Worm (Caenorhabditis elegans) whole organism, late embryonic: Measurements from ENCODE around the gene C08E3.15.

Experiments used
- C38D4.7 ChIP-seq: fragments of 200-800 bp; sonication (Bioruptor generic); optimal IDR thresholded peaks from 2 replicates; lab custom pipeline; 2018; ENCODE audit warnings: mild to moderate bottlenecking, missing genetic modification characterization, moderate library complexity, missing compliant biosample characterization
- F13H6.1 ChIP-seq: sonication (generic microtip); optimal IDR thresholded peaks from 2 replicates; lab custom pipeline; 2016; ENCODE audit warnings: missing genetic modification characterization, missing compliant biosample characterization
- K02D7.2 ChIP-seq: sonication (generic microtip); optimal IDR thresholded peaks from 2 replicates; lab custom pipeline; 2017; ENCODE audit warnings: mild to moderate bottlenecking, missing genetic modification characterization, missing compliant biosample characterization
- T23F11.4 ChIP-seq: fragments of 200-800 bp; sonication (Bioruptor generic); optimal IDR thresholded peaks from 2 replicates; lab custom pipeline; 2018; ENCODE audit warnings: mild to moderate bottlenecking, missing genetic modification characterization, missing compliant biosample characterization
- Y22D7AL.16 ChIP-seq: sonication (generic microtip); optimal IDR thresholded peaks from 2 replicates; lab custom pipeline; 2016; ENCODE audit warnings: missing genetic modification characterization, missing compliant biosample characterization
- ceh-14 ChIP-seq: sonication (generic microtip); optimal IDR thresholded peaks from 2 replicates; lab custom pipeline; 2016; ENCODE audit warnings: missing genotype, missing genetic modification characterization, missing compliant biosample characterization
- ceh-18 ChIP-seq: sonication (generic microtip); optimal IDR thresholded peaks from 2 replicates; lab custom pipeline; 2016; ENCODE audit warnings: missing genetic modification characterization, missing compliant biosample characterization
- ceh-19 ChIP-seq: fragments of 200-800 bp; sonication (Bioruptor generic); optimal IDR thresholded peaks from 2 replicates; lab custom pipeline; 2018; ENCODE audit warnings: mild to moderate bottlenecking, missing genetic modification characterization, missing compliant biosample characterization
- ceh-2 ChIP-seq: sonication (generic microtip); optimal IDR thresholded peaks from 2 replicates; lab custom pipeline; 2016; ENCODE audit warnings: missing genotype, missing genetic modification characterization, missing compliant biosample characterization
- ceh-22 ChIP-seq: sonication (generic microtip); optimal IDR thresholded peaks from 2 replicates; lab custom pipeline; 2017; ENCODE audit warnings: missing biosample characterization, missing genetic modification characterization
- ceh-24 ChIP-seq: sonication (generic microtip); optimal IDR thresholded peaks from 2 replicates; lab custom pipeline; 2016; ENCODE audit warnings: mild to moderate bottlenecking, missing genetic modification characterization, missing compliant biosample characterization
- ceh-31 ChIP-seq: sonication (generic microtip); optimal IDR thresholded peaks from 2 replicates; lab custom pipeline; 2016; ENCODE audit warnings: missing genetic modification characterization, missing compliant biosample characterization
- ceh-6 ChIP-seq: fragments of 200-800 bp; sonication (Bioruptor generic); optimal IDR thresholded peaks from 2 replicates; lab custom pipeline; 2018; ENCODE audit warnings: mild to moderate bottlenecking, missing genetic modification characterization, missing compliant biosample characterization
- ceh-9 ChIP-seq: sonication (generic microtip); optimal IDR thresholded peaks from 2 replicates; lab custom pipeline; 2016; ENCODE audit warnings: mild to moderate bottlenecking, missing genetic modification characterization, inconsistent platforms, missing compliant biosample characterization
- elt-2 ChIP-seq: sonication (generic microtip); optimal IDR thresholded peaks from 2 replicates; lab custom pipeline; 2016; ENCODE audit warnings: missing genetic modification reagents, missing genetic modification characterization, missing compliant biosample characterization
- ets-4 ChIP-seq: sonication (generic microtip); optimal IDR thresholded peaks from 2 replicates; lab custom pipeline; 2016; ENCODE audit warnings: missing genetic modification characterization, missing compliant biosample characterization
- fax-1 ChIP-seq: sonication (generic microtip); optimal IDR thresholded peaks from 2 replicates; lab custom pipeline; 2016; ENCODE audit warnings: missing genotype, missing genetic modification characterization, missing compliant biosample characterization
- fkh-6 ChIP-seq: sonication (generic microtip); optimal IDR thresholded peaks from 2 replicates; lab custom pipeline; 2016; ENCODE audit warnings: missing genetic modification characterization, missing compliant biosample characterization
- gmeb-2 ChIP-seq: sonication (generic microtip); optimal IDR thresholded peaks from 2 replicates; lab custom pipeline; 2016; ENCODE audit warnings: missing genetic modification characterization, inconsistent platforms, missing compliant biosample characterization
- hlh-30 ChIP-seq: sonication (generic microtip); optimal IDR thresholded peaks from 2 replicates; lab custom pipeline; 2017; ENCODE audit warnings: antibody characterized with exemption, missing genetic modification characterization, missing compliant biosample characterization; ENCODE audit not compliant: insufficient read depth
- lim-6 ChIP-seq: sonication (generic microtip); optimal IDR thresholded peaks from 2 replicates; lab custom pipeline; 2016; ENCODE audit warnings: missing genetic modification characterization, missing compliant biosample characterization
- lin-11 ChIP-seq: fragments of 200-800 bp; sonication (Bioruptor generic); optimal IDR thresholded peaks from 2 replicates; lab custom pipeline; 2018; ENCODE audit warnings: mild to moderate bottlenecking, missing genetic modification characterization, missing compliant biosample characterization
- mec-3 ChIP-seq: sonication (generic microtip); optimal IDR thresholded peaks from 2 replicates; lab custom pipeline; 2016; ENCODE audit warnings: borderline replicate concordance, missing genetic modification characterization, missing compliant biosample characterization
- pag-3 ChIP-seq: sonication (generic microtip); optimal IDR thresholded peaks from 2 replicates; lab custom pipeline; 2016; ENCODE audit warnings: missing compliant biosample characterization, missing genetic modification characterization, borderline replicate concordance
- pax-1 ChIP-seq: fragments of 150-350 bp; optimal IDR thresholded peaks from 2 replicates; lab custom pipeline; 2014; ENCODE audit warnings: missing biosample characterization, missing genetic modification characterization
- pqm-1 ChIP-seq: sonication (generic microtip); optimal IDR thresholded peaks from 2 replicates; lab custom pipeline; 2016; ENCODE audit warnings: missing genetic modification characterization, missing compliant biosample characterization
- ref-2 ChIP-seq: sonication (generic microtip); optimal IDR thresholded peaks from 2 replicates; lab custom pipeline; 2016; ENCODE audit warnings: missing genetic modification characterization, missing compliant biosample characterization
- rnt-1 ChIP-seq: sonication (generic microtip); optimal IDR thresholded peaks from 2 replicates; lab custom pipeline; 2016; ENCODE audit warnings: missing genetic modification characterization, missing compliant biosample characterization
- sdc-2 ChIP-seq: sonication (generic microtip); optimal IDR thresholded peaks from 2 replicates; lab custom pipeline; 2016; ENCODE audit warnings: missing genotype, missing genetic modification characterization, missing compliant biosample characterization
- sox-2 ChIP-seq: fragments of 200-800 bp; sonication (Bioruptor generic); IDR thresholded peaks from 2 replicates; pipeline ENCODE4 v1.3.6; 2022; ENCODE audit warnings: missing genetic modification reagents, missing genetic modification characterization, missing compliant biosample characterization
- unc-3 ChIP-seq, 2 experiments: fragments of 200-800 bp in 1 of 2; sonication (Bioruptor generic) in 1 of 2; sonication (generic microtip) in 1 of 2; conservative IDR thresholded peaks in 1 of 2; optimal IDR thresholded peaks in 1 of 2; 2 replicates each; pipeline versions ENCODE4 v1.3.6 to Lab custom; 2016 to 2022; ENCODE audit warnings: missing compliant biosample characterization in 2 of 2, missing genetic modification characterization in 2 of 2, missing genetic modification reagents in 1 of 2
- unc-42 ChIP-seq: sonication (generic microtip); optimal IDR thresholded peaks from 2 replicates; lab custom pipeline; 2016; ENCODE audit warnings: missing genotype, missing genetic modification characterization, missing compliant biosample characterization
- unc-55 ChIP-seq: sonication (generic microtip); optimal IDR thresholded peaks from 2 replicates; lab custom pipeline; 2017; ENCODE audit warnings: missing biosample characterization, missing genetic modification reagents, missing genetic modification characterization

C08E3.15 gene

DNA sequence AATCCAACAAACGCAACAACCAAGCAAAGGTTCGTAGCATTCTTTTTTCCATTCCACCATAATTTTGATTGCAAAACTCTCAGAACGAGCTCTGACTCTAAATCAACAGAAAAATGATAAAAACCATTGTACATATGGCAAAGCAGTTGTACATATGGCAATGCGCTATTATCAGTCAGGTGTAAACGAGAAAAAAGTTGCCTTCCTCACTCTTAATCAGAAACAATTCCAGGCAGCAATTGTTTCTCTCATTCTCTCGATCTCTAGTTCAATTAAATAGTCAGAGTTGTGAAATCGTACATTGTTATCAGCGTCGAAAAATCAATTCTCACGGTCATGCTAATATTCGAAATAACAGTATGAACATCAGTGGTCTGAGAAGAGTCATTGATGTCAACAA lies 5.9 kb downstream of the C08E3.15 start:
- TF ChIP-seq elt-2 (tag; lab: Kevin White, UChicago) (peak; percentile 46), pag-3 (tag; lab: Kevin White, UChicago) (no peak), ceh-24 (tag; lab: Kevin White, UChicago) (no peak), sdc-2 (tag; lab: Kevin White, UChicago) (no peak)
- TF ChIP-seq, all 69 proteins: peak for 1

DNA sequence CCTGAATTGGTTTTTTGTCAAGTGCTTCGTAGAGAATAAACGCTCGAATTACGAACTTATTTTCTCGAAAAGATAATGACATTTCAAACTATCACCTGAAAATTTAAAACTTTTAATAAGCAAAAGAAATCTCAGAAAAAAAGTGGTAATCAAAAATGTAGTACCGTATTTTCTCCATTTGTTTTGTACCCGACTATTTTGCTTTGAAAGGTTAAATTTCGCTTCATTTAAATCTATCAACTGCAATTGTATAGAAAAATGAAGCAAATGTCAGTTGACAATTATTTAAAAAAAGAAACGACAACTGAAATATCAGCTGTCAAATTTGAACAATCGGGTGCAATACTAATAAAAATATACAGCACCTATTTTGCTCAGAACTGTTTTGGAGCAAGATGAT lies 6.5 kb downstream of the C08E3.15 start, which contains the start of gene fbxa-158:
Gene fbxa-158 (minus strand): TSS at position 101 of the 400 bp plus-strand sequence.
- TF ChIP-seq lim-6 (tag; lab: Kevin White, UChicago) (no peak), T23F11.4 (GFP tag; lab: Kevin White, UChicago) (no peak), rnt-1 (tag; lab: Kevin White, UChicago) (no peak), pqm-1 (tag; lab: Kevin White, UChicago) (no peak), K02D7.2 (tag; lab: Kevin White, UChicago) (no peak), ceh-19 (GFP tag; lab: Kevin White, UChicago) (no peak), mec-3 (tag; lab: Kevin White, UChicago) (no peak), ceh-9 (tag; lab: Kevin White, UChicago) (no peak), hlh-30 (tag; lab: Kevin White, UChicago) (no peak), unc-55 (GFP tag; lab: Kevin White, UChicago) (no peak), sox-2 (GFP tag; lab: Robert Waterston, UW) (no peak), F13H6.1 (tag; lab: Kevin White, UChicago) (no peak), fkh-6 (tag; lab: Kevin White, UChicago) (no peak), ceh-2 (tag; lab: Kevin White, UChicago) (no peak), pax-1 (tag; lab: Kevin White, UChicago) (no peak), ceh-18 (tag; lab: Kevin White, UChicago) (no peak), elt-2 (tag; lab: Kevin White, UChicago) (no peak), C38D4.7 (GFP tag; lab: Kevin White, UChicago) (no peak), ceh-22 (tag; lab: Kevin White, UChicago) (no peak), ceh-6 (no peak)

DNA sequence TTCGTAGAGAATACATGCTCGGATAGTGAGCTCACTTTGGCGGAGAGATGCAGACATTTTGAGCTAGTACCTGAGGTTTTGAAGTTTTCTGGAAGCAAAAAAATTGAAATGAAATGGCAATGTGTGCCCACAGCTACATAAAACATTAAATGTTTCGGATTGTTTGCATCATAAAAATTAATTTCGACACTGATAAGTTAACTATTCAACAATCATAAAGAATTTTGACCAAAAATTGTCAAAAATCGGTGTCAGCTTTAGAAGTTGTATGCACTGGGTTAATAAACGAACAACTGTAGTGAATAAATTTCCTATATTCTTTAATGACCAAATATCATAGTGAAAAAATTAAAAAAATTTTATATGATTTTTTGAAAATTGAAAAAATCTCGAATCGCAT lies 8.7 kb downstream of the C08E3.15 start, which contains the start of gene fbxa-166:
Gene fbxa-166 (minus strand): TSS at position 101 of the 400 bp plus-strand sequence.
- TF ChIP-seq F13H6.1 (tag; lab: Kevin White, UChicago) (no peak), unc-42 (no peak), ceh-14 (tag; lab: Kevin White, UChicago) (no peak), unc-3 (GFP tag; conservative IDR thresholded peaks at IDR 0.05; lab: Robert Waterston, UW) (no peak), unc-3 (tag; optimal IDR thresholded peaks at IDR 0.05; lab: Kevin White, UChicago) (no peak), ceh-24 (tag; lab: Kevin White, UChicago) (no peak), Y22D7AL.16 (no peak), ets-4 (no peak), ceh-22 (tag; lab: Kevin White, UChicago) (no peak), ref-2 (tag; lab: Kevin White, UChicago) (no peak), unc-55 (GFP tag; lab: Kevin White, UChicago) (no peak), lin-11 (tag; lab: Kevin White, UChicago) (no peak), pqm-1 (tag; lab: Kevin White, UChicago) (no peak), sdc-2 (tag; lab: Kevin White, UChicago) (no peak), gmeb-2 (no peak), fax-1 (no peak)

DNA sequence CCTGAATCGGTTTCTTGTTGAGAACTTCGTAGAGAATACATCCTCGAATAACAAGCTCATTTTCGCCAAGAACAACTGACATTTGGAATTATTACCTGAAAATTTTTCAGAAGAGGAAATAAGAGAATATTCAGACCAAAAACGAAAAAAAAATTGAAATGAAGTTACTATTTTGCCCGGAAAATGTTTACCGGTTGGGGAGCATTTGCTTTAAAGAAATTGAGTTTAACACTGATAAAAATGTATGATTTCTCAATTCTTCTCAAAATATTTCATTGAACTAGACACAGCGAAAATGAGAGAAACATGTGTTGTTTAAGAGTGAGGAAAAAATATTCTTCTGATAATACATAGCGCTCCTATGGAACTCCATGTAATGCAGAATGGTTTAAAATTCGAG lies 11.3 kb downstream of the C08E3.15 start, which contains the start of gene fbxa-165:
Gene fbxa-165 (minus strand): TSS at position 101 of the 400 bp plus-strand sequence.
- TF ChIP-seq hlh-30 (tag; lab: Kevin White, UChicago) (no peak), ref-2 (tag; lab: Kevin White, UChicago) (no peak), pqm-1 (tag; lab: Kevin White, UChicago) (no peak), ceh-31 (no peak), fkh-6 (tag; lab: Kevin White, UChicago) (no peak), ceh-18 (tag; lab: Kevin White, UChicago) (no peak), K02D7.2 (tag; lab: Kevin White, UChicago) (no peak)
- TF ChIP-seq, all 69 proteins: peak for 0
